Fruit fly (Drosophila melanogaster): Measurements from ENCODE around the gene CG31917.

Gene CG31917

DNA sequence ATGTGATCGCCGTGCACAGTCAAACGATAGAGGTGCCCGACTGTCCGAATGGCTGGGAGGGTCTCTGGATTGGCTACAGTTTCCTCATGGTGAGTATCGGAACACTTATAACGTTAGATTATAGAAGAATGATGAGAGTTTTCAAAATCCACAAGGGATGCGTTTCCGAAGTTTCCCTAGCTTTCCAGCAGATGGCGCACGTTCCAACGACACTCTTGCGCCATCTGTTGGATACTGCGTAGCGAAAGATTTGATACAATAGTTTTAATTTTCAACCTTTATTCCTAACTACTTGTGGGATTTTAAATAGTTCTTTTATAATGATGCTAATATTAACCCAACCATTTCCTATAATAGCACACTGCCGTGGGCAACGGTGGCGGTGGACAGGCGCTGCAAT is 25.5 kb upstream of the CG31917 start:
- TF ChIP-seq CTCF (GFP tag; optimal IDR thresholded peaks at IDR 0.05) (peak; percentile 91), HLH3B (GFP tag; IDR thresholded peaks at IDR 0.05) (peak; percentile 11; the same call in 1 of the 2 replicates), sisA (GFP tag; IDR thresholded peaks at IDR 0.05) (0 out of 2 replicates have a peak, but pooled peaks have one; percentile 26), CG10979 (tag; optimal IDR thresholded peaks at IDR 0.05) (peak; percentile 21), CG6791 (GFP tag; IDR thresholded peaks at IDR 0.05; ENCODE audit: partially characterized antibody) (0 out of 3 replicates have a peak, but pooled peaks have one; percentile 5), insv (GFP tag; optimal IDR thresholded peaks at IDR 0.05) (no peak), gce (GFP tag; IDR thresholded peaks at IDR 0.05) (no peak), sens (GFP tag) (peak; percentile 44)

DNA sequence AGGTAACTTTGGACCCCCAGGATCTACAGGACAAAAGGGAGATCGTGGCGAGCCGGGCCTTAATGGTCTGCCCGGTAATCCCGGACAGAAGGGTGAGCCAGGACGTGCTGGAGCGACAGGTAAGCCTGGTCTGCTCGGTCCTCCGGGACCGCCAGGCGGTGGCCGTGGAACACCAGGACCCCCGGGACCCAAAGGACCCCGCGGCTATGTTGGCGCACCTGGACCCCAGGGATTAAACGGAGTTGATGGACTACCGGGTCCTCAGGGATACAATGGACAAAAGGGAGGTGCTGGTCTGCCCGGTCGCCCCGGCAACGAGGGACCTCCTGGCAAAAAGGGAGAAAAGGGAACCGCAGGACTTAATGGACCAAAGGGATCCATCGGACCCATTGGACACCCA is 21.3 kb upstream of the CG31917 start:
- TF ChIP-seq Hr39 (optimal IDR thresholded peaks at IDR 0.05), result peak; percentile 53
- TF ChIP-seq tin (GFP tag; optimal IDR thresholded peaks at IDR 0.05), result no peak
- TF ChIP-seq ttk (GFP tag; IDR thresholded peaks at IDR 0.05), result no peak
- no peak for TF ChIP-seq CG1603 (tag; optimal IDR thresholded peaks at IDR 0.05)
- TF ChIP-seq Dll (GFP tag; IDR thresholded peaks at IDR 0.05; ENCODE audit: partially characterized antibody), result no peak
- no peak for TF ChIP-seq chn (GFP tag; optimal IDR thresholded peaks at IDR 0.05)

DNA sequence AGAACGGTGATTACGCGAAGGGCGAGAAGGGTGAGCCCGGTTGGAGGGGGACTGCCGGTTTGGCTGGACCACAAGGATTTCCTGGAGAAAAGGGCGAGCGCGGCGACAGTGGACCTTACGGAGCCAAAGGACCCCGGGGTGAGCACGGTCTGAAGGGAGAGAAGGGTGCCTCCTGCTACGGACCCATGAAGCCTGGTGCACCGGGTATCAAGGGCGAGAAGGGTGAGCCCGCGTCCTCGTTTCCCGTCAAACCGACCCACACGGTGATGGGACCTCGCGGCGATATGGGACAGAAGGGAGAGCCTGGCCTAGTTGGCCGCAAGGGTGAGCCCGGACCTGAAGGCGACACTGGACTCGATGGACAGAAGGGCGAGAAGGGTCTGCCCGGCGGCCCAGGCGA is 20.8 kb upstream of the CG31917 start:
- no peak for TF ChIP-seq CG11723 (GFP tag; optimal IDR thresholded peaks at IDR 0.05)
- peak; percentile 32 for TF ChIP-seq Med (GFP tag)
- TF ChIP-seq Ets65A (GFP tag), result peak; percentile 92

DNA sequence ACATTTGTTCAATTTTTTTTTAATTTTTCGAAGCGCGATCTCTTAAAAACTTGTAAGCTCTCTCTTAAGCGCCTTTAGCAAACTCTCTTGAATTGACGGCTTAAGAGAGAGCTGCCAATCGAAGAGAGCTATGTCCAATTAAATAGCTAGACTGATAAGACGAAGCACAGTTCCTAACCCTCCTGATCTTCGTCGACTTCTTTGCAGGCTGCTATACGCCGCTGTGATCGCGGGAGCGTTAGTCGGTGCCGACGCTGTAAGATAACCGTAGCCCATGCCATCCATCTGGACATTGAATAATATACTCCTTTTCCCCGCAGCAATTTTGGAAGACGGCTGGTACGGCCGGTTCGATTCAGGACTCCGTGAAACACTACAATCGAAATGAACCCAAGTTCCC is 19.9 kb upstream of the CG31917 start:
- TF ChIP-seq Trl (optimal IDR thresholded peaks at IDR 0.05) (peak in 1 of 2 experiments; percentile 26), Trl (GFP tag; optimal IDR thresholded peaks at IDR 0.05) (no peak), CG3163 (GFP tag; optimal IDR thresholded peaks at IDR 0.05) (peak; percentile 49), Camta (GFP tag; optimal IDR thresholded peaks at IDR 0.05) (no peak)

DNA sequence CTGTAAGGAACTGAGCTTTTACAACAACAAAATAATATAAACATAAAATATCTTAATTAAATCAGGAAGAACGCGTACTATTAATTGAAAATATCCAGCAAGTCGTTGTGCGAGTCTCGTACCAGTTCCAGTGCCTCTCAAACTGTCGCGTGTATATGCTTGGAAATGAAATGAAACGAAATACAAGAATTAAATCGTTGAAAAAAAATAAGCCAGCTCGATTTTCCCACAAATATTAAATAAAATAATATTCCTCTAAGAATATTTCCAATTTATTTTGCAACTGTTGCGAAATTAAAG is 19.1 kb upstream of the CG31917 start:
- TF ChIP-seq Side (GFP tag; optimal IDR thresholded peaks at IDR 0.05) (no peak), cad (GFP tag; optimal IDR thresholded peaks at IDR 0.05) (peak; percentile 55), ftz-f1 (GFP tag; optimal IDR thresholded peaks at IDR 0.05) (no peak), CG6654 (GFP tag; optimal IDR thresholded peaks at IDR 0.05) (peak; percentile 74)

DNA sequence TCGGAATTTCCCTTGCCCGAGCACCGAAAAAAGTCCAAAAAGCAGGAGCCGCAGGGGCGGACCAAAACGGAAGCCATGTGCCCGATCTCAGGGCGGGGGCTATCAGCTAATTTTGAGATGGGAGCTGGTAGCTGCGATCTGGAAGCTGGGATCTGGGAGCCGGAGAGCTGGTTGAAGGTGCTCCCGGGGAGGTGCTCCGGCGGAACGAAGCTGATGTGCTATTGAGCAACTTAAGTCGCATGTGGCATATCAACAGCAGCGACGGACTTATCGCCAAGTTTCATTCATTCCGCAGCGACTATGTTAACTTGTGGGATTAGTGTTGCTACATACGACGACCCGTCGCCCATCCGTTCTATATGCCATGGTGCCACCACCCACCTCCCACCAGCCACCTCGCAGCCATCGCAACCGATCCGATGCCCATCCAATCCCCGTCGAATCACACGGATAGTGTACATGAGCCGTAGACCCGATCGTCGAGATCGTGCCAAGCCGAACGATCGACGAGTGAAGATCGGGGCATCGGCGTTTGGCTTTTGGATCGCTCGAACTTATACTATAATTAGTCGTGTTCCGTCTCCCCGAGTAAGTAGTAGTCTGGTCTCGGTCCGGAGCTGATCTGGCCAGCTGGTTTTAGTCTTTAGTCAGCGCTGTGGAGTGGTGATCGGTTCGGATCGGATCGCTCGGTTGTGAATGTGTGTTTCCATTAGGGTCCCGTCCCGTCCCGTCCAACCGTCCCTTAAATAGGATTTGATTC is 18.6 kb upstream of the CG31917 start, which contains the start of gene Col4a1:
TSS of gene Col4a1 (plus strand) at position 561 of the 760 bp plus-strand sequence.
- TF ChIP-seq Pdp1 (GFP tag; optimal IDR thresholded peaks at IDR 0.05) (peak in 1 of 2 experiments; percentile 20), CG7786 (GFP tag; optimal IDR thresholded peaks at IDR 0.05) (no peak), CG10462 (GFP tag; optimal IDR thresholded peaks at IDR 0.05) (no peak), CG8359 (GFP tag; optimal IDR thresholded peaks at IDR 0.05; ENCODE audit: borderline replicate concordance) (no peak), ftz-f1 (GFP tag; optimal IDR thresholded peaks at IDR 0.05) (peak; percentile 45), Med (GFP tag) (peak; percentile 61), Optix (GFP tag; IDR thresholded peaks at IDR 0.05) (0 out of 3 replicates have a peak, but pooled peaks have one; percentile 22), Lhr (GFP tag; optimal IDR thresholded peaks at IDR 0.05) (no peak), Nf-YC (tag; optimal IDR thresholded peaks at IDR 0.05) (peak; percentile 51), chinmo (GFP tag; IDR thresholded peaks at IDR 0.05; ENCODE audit: partially characterized antibody) (0 out of 4 replicates have a peak, but pooled peaks have one; percentile 37), scrt (GFP tag; optimal IDR thresholded peaks at IDR 0.05) (no peak), ci (GFP tag; IDR thresholded peaks at IDR 0.05) (no peak), CG7987 (GFP tag; optimal IDR thresholded peaks at IDR 0.05) (no peak), hth (optimal IDR thresholded peaks at IDR 0.05) (no peak), sug (tag; optimal IDR thresholded peaks at IDR 0.05) (peak; percentile 90), slbo (GFP tag; IDR thresholded peaks at IDR 0.05) (peak; percentile 26; the same call in 1 of the 2 replicates), crol (GFP tag; IDR thresholded peaks at IDR 0.05) (peak; percentile 63), CG6175 (GFP tag; IDR thresholded peaks at IDR 0.05) (peak; percentile 48; the same call in 1 of the 3 replicates), cwo (GFP tag; optimal IDR thresholded peaks at IDR 0.05) (peak; percentile 30), CG10543 (GFP tag; optimal IDR thresholded peaks at IDR 0.05) (peak; percentile 80), Sry-δ (GFP tag; optimal IDR thresholded peaks at IDR 0.05) (no peak)

Measured in whole organism, embryonic.